Worm (Caenorhabditis elegans) whole organism, L2 larva: Measurements from ENCODE around the gene hira-1.

ENCODE experiments used
- F13H6.1 ChIP-seq: sonication (generic microtip); optimal IDR thresholded peaks from 2 replicates; lab custom pipeline; 2016; ENCODE audit warnings: missing genetic modification characterization, missing compliant biosample characterization
- R02D3.7 ChIP-seq: fragments of 150-350 bp; optimal IDR thresholded peaks from 2 replicates; lab custom pipeline; 2014; ENCODE audit warnings: missing biosample characterization, missing genetic modification characterization
- ZK546.5 ChIP-seq: sonication (generic microtip); optimal IDR thresholded peaks from 2 replicates; lab custom pipeline; 2017; ENCODE audit warnings: missing biosample characterization, missing genetic modification characterization
- alr-1 ChIP-seq: fragments of 150-350 bp; optimal IDR thresholded peaks from 2 replicates; lab custom pipeline; 2014; ENCODE audit warnings: missing biosample characterization, missing genetic modification characterization
- aly-2 ChIP-seq: fragments of 150-350 bp; optimal IDR thresholded peaks from 2 replicates; lab custom pipeline; 2014; ENCODE audit warnings: missing biosample characterization, missing genetic modification characterization
- ama-1 ChIP-seq: fragments of 150-350 bp; optimal IDR thresholded peaks from 2 replicates; lab custom pipeline; 2018; ENCODE audit warnings: inconsistent platforms
- ceh-16 ChIP-seq: fragments of 150-350 bp; optimal IDR thresholded peaks from 2 replicates; lab custom pipeline; 2014; ENCODE audit warnings: missing biosample characterization, missing genetic modification characterization
- dmd-4 ChIP-seq: sonication (generic microtip); optimal IDR thresholded peaks from 2 replicates; lab custom pipeline; 2017; ENCODE audit warnings: missing biosample characterization, missing genetic modification characterization
- egl-27 ChIP-seq: sonication (generic microtip); optimal IDR thresholded peaks from 3 replicates; lab custom pipeline; 2017; ENCODE audit warnings: missing biosample characterization, missing genetic modification reagents, missing genetic modification characterization
- fos-1 ChIP-seq: fragments of 150-350 bp; optimal IDR thresholded peaks from 2 replicates; lab custom pipeline; 2014; ENCODE audit warnings: missing biosample characterization, missing genetic modification characterization
- lin-11 ChIP-seq: fragments of 150-350 bp; sonication (generic microtip); optimal IDR thresholded peaks from 2 replicates; lab custom pipeline; 2014; ENCODE audit warnings: missing biosample characterization, missing genetic modification characterization, inconsistent platforms, mixed read lengths
- lin-13 ChIP-seq: fragments of 150-350 bp; optimal IDR thresholded peaks from 2 replicates; lab custom pipeline; 2014; ENCODE audit warnings: missing biosample characterization, missing genetic modification reagents, missing genetic modification characterization
- lin-39 ChIP-seq: fragments of 150-350 bp; optimal IDR thresholded peaks from 2 replicates; lab custom pipeline; 2014; ENCODE audit warnings: missing biosample characterization, missing genetic modification reagents, missing genetic modification characterization
- lsy-2 ChIP-seq, 2 experiments: fragments of 150-350 bp in 1 of 2; sonication (generic microtip) in 1 of 2; optimal IDR thresholded peaks; 2 replicates each; lab custom pipeline; 2014 to 2017; ENCODE audit warnings: missing biosample characterization in 2 of 2, missing genetic modification characterization in 2 of 2
- mdl-1 ChIP-seq, 2 experiments: fragments of 150-350 bp in 1 of 2; sonication (generic microtip) in 1 of 2; optimal IDR thresholded peaks; 2 replicates each; lab custom pipeline; 2017; ENCODE audit warnings: missing biosample characterization in 2 of 2, missing genetic modification characterization in 2 of 2
- nhr-10 ChIP-seq: sonication (generic microtip); optimal IDR thresholded peaks from 2 replicates; lab custom pipeline; 2017; ENCODE audit warnings: missing biosample characterization, missing genetic modification characterization
- nhr-11 ChIP-seq: fragments of 150-350 bp; optimal IDR thresholded peaks from 2 replicates; lab custom pipeline; 2014; ENCODE audit warnings: missing biosample characterization, missing genetic modification characterization
- nhr-129 ChIP-seq: fragments of 150-350 bp; optimal IDR thresholded peaks from 2 replicates; lab custom pipeline; 2014; ENCODE audit warnings: missing biosample characterization, missing genetic modification characterization
- nhr-21 ChIP-seq: fragments of 150-350 bp; optimal IDR thresholded peaks from 2 replicates; lab custom pipeline; 2014; ENCODE audit warnings: missing biosample characterization, missing genetic modification characterization
- nhr-23 ChIP-seq: fragments of 150-350 bp; optimal IDR thresholded peaks from 2 replicates; lab custom pipeline; 2014; ENCODE audit warnings: missing biosample characterization, missing genetic modification reagents, missing genetic modification characterization
- nhr-237 ChIP-seq: fragments of 150-350 bp; optimal IDR thresholded peaks from 2 replicates; lab custom pipeline; 2014; ENCODE audit warnings: missing biosample characterization, missing genetic modification characterization
- nhr-77 ChIP-seq: fragments of 150-350 bp; optimal IDR thresholded peaks from 2 replicates; lab custom pipeline; 2014; ENCODE audit warnings: missing biosample characterization, missing genetic modification characterization
- skn-1 ChIP-seq: sonication (generic microtip); optimal IDR thresholded peaks from 2 replicates; lab custom pipeline; 2017; ENCODE audit warnings: missing biosample characterization, missing genetic modification characterization
- sma-3 ChIP-seq: sonication (generic microtip); optimal IDR thresholded peaks from 2 replicates; lab custom pipeline; 2016; ENCODE audit warnings: missing genetic modification reagents, missing genetic modification characterization, missing compliant biosample characterization
- sma-9 ChIP-seq, 2 experiments: fragments of 150-350 bp in 1 of 2; sonication (generic microtip) in 1 of 2; optimal IDR thresholded peaks; 2 replicates each; lab custom pipeline; 2014 to 2016; ENCODE audit warnings: missing genetic modification characterization in 2 of 2, mild to moderate bottlenecking in 1 of 2, missing biosample characterization in 1 of 2, missing compliant biosample characterization in 1 of 2, missing genetic modification reagents in 1 of 2, moderate library complexity in 1 of 2
- snpc-4 ChIP-seq: fragments of 150-350 bp; optimal IDR thresholded peaks from 2 replicates; lab custom pipeline; 2014; ENCODE audit warnings: missing biosample characterization, missing genetic modification characterization
- unc-39 ChIP-seq: fragments of 150-350 bp; optimal IDR thresholded peaks from 2 replicates; lab custom pipeline; 2014; ENCODE audit warnings: missing biosample characterization, missing genetic modification characterization
- unc-55 ChIP-seq: fragments of 150-350 bp; sonication (generic microtip); optimal IDR thresholded peaks from 3 replicates; lab custom pipeline; 2014; ENCODE audit warnings: missing biosample characterization, missing genetic modification reagents, missing genetic modification characterization
- unc-62 ChIP-seq: fragments of 150-350 bp; optimal IDR thresholded peaks from 2 replicates; lab custom pipeline; 2014; ENCODE audit warnings: missing biosample characterization, missing genetic modification reagents, missing genetic modification characterization
- ztf-1 ChIP-seq: fragments of 200-800 bp; sonication (Bioruptor generic); conservative IDR thresholded peaks from 2 replicates; pipeline ENCODE4 v1.3.6; 2022; ENCODE audit warnings: missing genetic modification characterization, missing compliant biosample characterization
- ztf-11 ChIP-seq: sonication (generic microtip); optimal IDR thresholded peaks from 2 replicates; lab custom pipeline; 2017; ENCODE audit warnings: missing biosample characterization, missing genetic modification characterization
- ztf-4 ChIP-seq: fragments of 150-350 bp; optimal IDR thresholded peaks from 2 replicates; lab custom pipeline; 2014; ENCODE audit warnings: missing biosample characterization, missing genetic modification characterization

Gene hira-1

ce11 chrIII:5155393-5155792 is 35.5 kb upstream of the hira-1 start:
- TF ChIP-seq dmd-4 (tag; lab: Kevin White, UChicago) (no peak), snpc-4 (tag; lab: Kevin White, UChicago) (no peak), nhr-23 (tag; lab: Kevin White, UChicago) (no peak), sma-9 (GFP tag; optimal IDR thresholded peaks at IDR 0.05; lab: Kevin White, UChicago) (no peak), sma-9 (tag; optimal IDR thresholded peaks at IDR 0.05; lab: Kevin White, UChicago) (no peak), lsy-2 (tag; optimal IDR thresholded peaks at IDR 0.05; lab: Kevin White, UChicago) (no peak), skn-1 (tag; lab: Kevin White, UChicago) (no peak), ama-1 (lab: Kevin White, UChicago) (no peak), ztf-4 (tag; lab: Kevin White, UChicago) (no peak), unc-55 (GFP tag; lab: Kevin White, UChicago) (no peak), nhr-129 (tag; lab: Kevin White, UChicago) (no peak), ceh-16 (tag; lab: Kevin White, UChicago) (no peak), lin-11 (tag; lab: Kevin White, UChicago) (no peak), ZK546.5 (tag; lab: Kevin White, UChicago) (no peak), aly-2 (tag; lab: Kevin White, UChicago) (no peak), nhr-11 (tag; lab: Kevin White, UChicago) (no peak), unc-62 (GFP tag; lab: Kevin White, UChicago) (no peak), F13H6.1 (tag; lab: Kevin White, UChicago) (no peak), fos-1 (tag; lab: Kevin White, UChicago) (no peak)

- no peak for TF ChIP-seq lin-11 (tag; lab: Kevin White, UChicago)
- no peak for TF ChIP-seq lin-39
- no peak for TF ChIP-seq nhr-129 (tag; lab: Kevin White, UChicago)
- no peak for TF ChIP-seq lsy-2 (tag; optimal IDR thresholded peaks at IDR 0.05; lab: Kevin White, UChicago)
- no peak for TF ChIP-seq egl-27 (tag; lab: Kevin White, UChicago)
- no peak for TF ChIP-seq ztf-11 (tag; lab: Kevin White, UChicago)
- no peak for TF ChIP-seq sma-3 (GFP tag; lab: Kevin White, UChicago)
- TF ChIP-seq aly-2 (tag; lab: Kevin White, UChicago): no peak
- no peak for TF ChIP-seq lin-13 (GFP tag; lab: Kevin White, UChicago)
- TF ChIP-seq nhr-11 (tag; lab: Kevin White, UChicago): no peak
- TF ChIP-seq unc-39 (tag; lab: Kevin White, UChicago): no peak
- no peak for TF ChIP-seq ztf-1 (GFP tag; lab: Robert Waterston, UW)
These were observed 32.2 kb upstream of the hira-1 start, which contains the start of gene oxy-4 for ce11 chrIII:5158674-5159073. TSS of gene oxy-4 (minus strand) at chrIII:5158774.

ce11 chrIII:5159505-5159904 is 31.4 kb upstream of the hira-1 start, which contains the start of gene T10F2.5:
TSS of gene T10F2.5 (minus strand) at chrIII:5159605.
- TF ChIP-seq nhr-77 (no peak), nhr-237 (tag; lab: Kevin White, UChicago) (no peak), sma-9 (GFP tag; optimal IDR thresholded peaks at IDR 0.05; lab: Kevin White, UChicago) (no peak), sma-9 (tag; optimal IDR thresholded peaks at IDR 0.05; lab: Kevin White, UChicago) (no peak), nhr-21 (no peak), lin-11 (tag; lab: Kevin White, UChicago) (no peak), nhr-23 (tag; lab: Kevin White, UChicago) (no peak), nhr-11 (tag; lab: Kevin White, UChicago) (no peak), snpc-4 (tag; lab: Kevin White, UChicago) (no peak), aly-2 (tag; lab: Kevin White, UChicago) (no peak), F13H6.1 (tag; lab: Kevin White, UChicago) (no peak), dmd-4 (tag; lab: Kevin White, UChicago) (no peak), egl-27 (tag; lab: Kevin White, UChicago) (no peak), nhr-10 (tag; lab: Kevin White, UChicago) (no peak), alr-1 (tag; lab: Kevin White, UChicago) (no peak), mdl-1 (tag; optimal IDR thresholded peaks at IDR 0.05; lab: Kevin White, UChicago) (no peak), nhr-129 (tag; lab: Kevin White, UChicago) (no peak), sma-3 (GFP tag; lab: Kevin White, UChicago) (no peak), R02D3.7 (tag; lab: Kevin White, UChicago) (no peak)
- TF ChIP-seq, all 48 proteins: peak for 0

- TF ChIP-seq unc-62 (GFP tag; lab: Kevin White, UChicago): no peak
These were observed 30.1 kb upstream of the hira-1 start for ce11 chrIII:5160803-5161202.
